Worm (Caenorhabditis elegans) whole organism, L4/young adult: ENCODE results near the gene Y82E9BR.10.
A peak's percentile ranks its signal among the peaks of the same experiment; 100 is the strongest.
"Not testable (repeated sequence)": the region's sequence is repeated elsewhere in the genome, so short reads cannot be mapped to it uniquely, and the experiment has no call there.

Experiments
- W03F9.2 ChIP-seq: fragments of 150-350 bp; optimal IDR thresholded peaks from 2 replicates; lab custom pipeline; 2014; ENCODE audit warnings: missing biosample characterization, missing genetic modification characterization
- dao-5 ChIP-seq: sonication (generic microtip); optimal IDR thresholded peaks from 2 replicates; lab custom pipeline; 2016; ENCODE audit warnings: missing genotype, missing genetic modification characterization, moderate library complexity, missing compliant biosample characterization
- him-1 ChIP-seq: sonication (generic microtip); optimal IDR thresholded peaks from 2 replicates; lab custom pipeline; 2016; ENCODE audit warnings: missing genotype, missing genetic modification reagents, missing genetic modification characterization, missing compliant biosample characterization

The Y82E9BR.10 gene

DNA sequence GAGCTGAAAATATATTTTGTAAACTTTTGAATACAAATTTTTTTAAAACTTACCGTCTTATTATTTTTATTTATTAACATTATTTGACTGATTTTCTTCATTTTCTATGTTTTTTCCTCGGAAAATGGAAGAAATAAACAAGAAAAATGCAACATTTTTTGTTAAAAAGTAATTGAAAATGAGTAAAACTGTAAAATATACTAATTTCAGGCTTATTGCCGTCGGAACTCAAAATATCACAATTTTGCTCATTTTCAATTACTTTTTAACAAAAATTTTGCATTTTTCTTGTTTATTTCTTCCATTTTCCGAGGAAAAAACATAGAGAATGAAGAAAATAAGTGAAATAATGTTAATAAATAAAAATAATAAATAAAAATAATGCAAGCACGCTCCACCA is at the start of gene Y82E9BR.10:
Y82E9BR.10 (minus strand) TSS at position 101 of the 400 bp plus-strand sequence.
- not testable (repeated sequence) for TF ChIP-seq him-1 (tag; lab: Kevin White, UChicago); dao-5 (tag; lab: Kevin White, UChicago); W03F9.2

- TF ChIP-seq him-1 (tag; lab: Kevin White, UChicago): peak; percentile 21
- TF ChIP-seq dao-5 (tag; lab: Kevin White, UChicago): peak; percentile 30
- peak; percentile 33 for TF ChIP-seq W03F9.2
Observed at ce11 chrIII:1424305-1424704, 48.9 kb upstream of the Y82E9BR.10 start.

- no peak for TF ChIP-seq him-1 (tag; lab: Kevin White, UChicago)
- TF ChIP-seq W03F9.2: no peak
- TF ChIP-seq dao-5 (tag; lab: Kevin White, UChicago): no peak
Observed at ce11 chrIII:1421436-1421835, 46.0 kb upstream of the Y82E9BR.10 start.

DNA sequence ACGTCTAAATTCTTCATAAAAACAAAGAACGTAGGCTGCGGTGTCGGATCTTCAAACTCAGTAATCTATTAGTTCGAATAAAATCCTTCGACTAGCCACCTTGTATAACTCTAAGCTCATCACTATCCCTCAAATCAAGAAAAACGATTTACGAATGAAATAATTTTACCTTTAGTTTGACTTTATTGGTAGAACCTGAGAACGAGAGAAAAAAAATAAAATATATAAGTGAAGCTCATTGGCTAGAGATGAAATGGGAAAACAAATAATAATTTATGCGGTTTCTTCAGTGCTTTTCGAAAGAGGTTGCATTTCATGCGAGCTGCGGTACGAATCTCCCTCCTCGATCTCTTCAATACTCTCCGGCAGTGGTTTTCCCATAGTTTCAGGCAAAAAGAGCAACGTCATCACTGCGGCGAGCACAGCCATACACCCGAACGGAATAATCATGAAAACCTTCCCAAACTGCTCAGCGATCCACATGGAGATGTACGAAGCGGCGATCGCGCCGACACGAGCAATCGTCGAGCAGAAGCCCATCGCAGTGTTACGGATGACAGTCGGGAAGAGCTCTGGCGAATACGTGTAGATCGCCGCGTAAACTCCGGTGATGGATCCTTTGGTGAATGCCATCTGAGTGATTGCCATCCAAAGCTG is 44.4 kb upstream of the Y82E9BR.10 start:
- TF ChIP-seq dao-5 (tag; lab: Kevin White, UChicago) (no peak), him-1 (tag; lab: Kevin White, UChicago) (no peak), W03F9.2 (no peak)

- TF ChIP-seq dao-5 (tag; lab: Kevin White, UChicago) (no peak), him-1 (tag; lab: Kevin White, UChicago) (no peak), W03F9.2 (no peak)
Observed at ce11 chrIII:1419146-1419636, 43.8 kb upstream of the Y82E9BR.10 start, which contains the start of gene Y82E9BR.3. Y82E9BR.3 (plus strand) TSS chrIII:1419196.

DNA sequence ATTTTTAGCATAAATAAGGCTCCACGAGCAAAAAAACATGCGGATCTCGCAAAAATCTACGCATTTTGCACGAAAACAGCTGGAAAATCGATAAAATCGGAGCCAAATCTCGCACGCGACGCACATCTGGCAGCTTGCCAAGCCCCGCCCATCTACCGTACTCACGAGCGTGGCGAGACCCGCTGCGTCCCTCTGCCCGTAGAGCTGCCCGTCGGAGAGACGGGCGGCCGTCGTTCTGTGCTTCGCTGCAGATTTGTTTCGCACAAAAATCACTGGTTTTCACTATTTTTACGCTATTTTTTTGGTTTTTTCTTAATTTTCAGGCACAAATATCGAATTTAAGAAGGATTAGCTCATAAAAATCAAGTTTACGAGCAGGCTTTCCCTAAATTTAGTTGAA is 43.3 kb upstream of the Y82E9BR.10 start:
- TF ChIP-seq dao-5 (tag; lab: Kevin White, UChicago) (no peak), him-1 (tag; lab: Kevin White, UChicago) (peak; percentile 20), W03F9.2 (peak; percentile 82)

- TF ChIP-seq him-1 (tag; lab: Kevin White, UChicago) (no peak), W03F9.2 (no peak), dao-5 (tag; lab: Kevin White, UChicago) (no peak)
Observed at ce11 chrIII:1417090-1417489, 41.7 kb upstream of the Y82E9BR.10 start, which contains the start of gene elc-1. elc-1 (minus strand) TSS chrIII:1417190.

ce11 chrIII:1416571-1416970 is 41.2 kb upstream of the Y82E9BR.10 start:
- TF ChIP-seq W03F9.2 (no peak), dao-5 (tag; lab: Kevin White, UChicago) (no peak), him-1 (tag; lab: Kevin White, UChicago) (no peak)

- TF ChIP-seq W03F9.2: no peak
- TF ChIP-seq him-1 (tag; lab: Kevin White, UChicago): no peak
- no peak for TF ChIP-seq dao-5 (tag; lab: Kevin White, UChicago)
Observed at ce11 chrIII:1413890-1414613, 38.7 kb upstream of the Y82E9BR.10 start, which contains the start of gene Y82E9BR.14. Y82E9BR.14 (minus strand) TSS chrIII:1414116.

DNA sequence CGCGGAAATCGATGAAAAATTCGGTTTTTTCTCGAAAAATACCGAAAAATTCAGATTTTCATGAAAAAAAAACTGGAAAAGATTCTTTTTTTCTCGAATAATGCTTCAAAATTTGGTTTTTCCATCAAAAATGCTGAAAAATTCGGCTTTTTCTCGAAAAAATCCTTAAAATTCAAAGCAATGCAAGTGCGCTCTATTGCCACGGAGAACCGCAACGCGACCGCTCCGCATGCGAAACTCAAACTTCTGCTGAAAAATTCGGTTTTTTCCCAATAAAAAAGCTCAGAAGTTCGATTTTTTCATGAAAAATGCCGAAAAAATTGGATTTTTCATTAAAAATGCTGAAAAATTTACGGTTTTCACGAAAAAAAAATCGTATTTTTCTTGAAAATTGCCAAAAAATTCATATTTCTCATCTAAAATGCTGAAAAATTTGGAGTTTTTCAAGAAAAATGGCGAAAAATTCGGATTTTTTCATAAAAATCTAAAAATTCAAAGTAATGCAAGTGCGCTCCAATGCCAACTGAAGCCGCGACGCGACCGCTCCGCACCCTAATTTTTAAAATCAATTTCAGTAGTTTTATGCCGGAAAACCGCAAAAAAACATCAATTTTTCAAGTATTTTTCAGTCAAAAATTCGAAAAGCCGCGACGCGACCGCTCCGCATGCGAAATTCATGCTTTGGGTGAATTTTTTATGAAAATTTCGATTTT is 37.9 kb upstream of the Y82E9BR.10 start:
- no peak for TF ChIP-seq him-1 (tag; lab: Kevin White, UChicago)
- TF ChIP-seq W03F9.2: no peak
- TF ChIP-seq dao-5 (tag; lab: Kevin White, UChicago): no peak

DNA sequence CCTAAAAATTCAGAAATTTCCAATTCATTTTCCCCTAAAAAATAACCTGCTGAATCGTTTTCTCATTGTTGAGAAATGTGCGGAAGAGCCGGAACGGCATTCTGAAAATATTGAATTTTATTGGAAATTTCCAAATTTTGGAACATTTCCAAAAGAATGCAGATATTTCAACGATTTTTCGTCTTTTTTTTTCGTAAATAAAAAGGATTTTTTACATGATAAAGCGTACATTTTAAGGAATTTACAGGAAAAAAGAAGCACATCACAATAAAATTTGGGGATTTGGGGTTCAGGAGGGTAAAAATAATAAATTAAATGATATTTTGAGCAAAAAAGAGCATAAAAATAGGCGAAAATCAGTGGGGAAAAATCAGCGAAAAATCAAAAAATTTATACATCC is 33.7 kb upstream of the Y82E9BR.10 start, which contains the start of gene Y82E9BR.22:
Y82E9BR.22 (minus strand) TSS at position 101 of the 400 bp plus-strand sequence.
- TF ChIP-seq him-1 (tag; lab: Kevin White, UChicago): no peak
- TF ChIP-seq W03F9.2: no peak
- no peak for TF ChIP-seq dao-5 (tag; lab: Kevin White, UChicago)

DNA sequence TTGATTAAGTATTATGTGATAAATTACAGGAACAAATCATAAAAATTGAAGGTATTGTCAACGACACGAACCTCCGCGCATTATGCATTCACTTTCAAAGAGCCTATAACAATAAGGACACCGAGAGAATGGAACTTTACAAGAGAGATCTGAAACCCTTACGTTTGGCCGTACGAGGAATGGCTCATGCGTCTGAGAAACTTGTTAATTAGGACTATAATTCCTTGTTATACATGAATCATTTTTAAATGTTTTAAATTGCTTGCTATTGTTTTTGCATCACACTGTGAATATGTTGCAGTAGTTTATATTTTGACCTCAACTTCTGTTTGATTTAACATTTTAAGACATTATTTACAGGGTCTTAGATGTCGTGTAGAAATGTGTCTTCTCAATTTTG is 27.7 kb upstream of the Y82E9BR.10 start, which contains the start of gene pals-18:
pals-18 (plus strand) TSS at position 301 of the 400 bp plus-strand sequence.
- TF ChIP-seq him-1 (tag; lab: Kevin White, UChicago) (no peak), dao-5 (tag; lab: Kevin White, UChicago) (no peak), W03F9.2 (no peak)

ce11 chrIII:1401497-1401990 is 26.2 kb upstream of the Y82E9BR.10 start, which contains the start of gene pals-19:
pals-19 (plus strand) TSS chrIII:1401940.
- TF ChIP-seq W03F9.2 (no peak), him-1 (tag; lab: Kevin White, UChicago) (no peak), dao-5 (tag; lab: Kevin White, UChicago) (no peak)
